Worm (Caenorhabditis elegans): Measurements from ENCODE around the gene sup-26.

ce11 chrIII:4294153-4294862 lies 14.3 kb upstream of the sup-26 start, which contains the start of the genes nth-1 and R10E4.7:
- TF ChIP-seq hlh-30 (tag; optimal IDR thresholded peaks at IDR 0.05; ENCODE audit: insufficient read depth) = no peak
- TF ChIP-seq ceh-24 (tag; optimal IDR thresholded peaks at IDR 0.05) = no peak
- TF ChIP-seq K02D7.2 (tag; optimal IDR thresholded peaks at IDR 0.05) = no peak
- no peak for TF ChIP-seq hlh-13 (GFP tag; optimal IDR thresholded peaks at IDR 0.05)
- no peak for TF ChIP-seq ahr-1 (tag; optimal IDR thresholded peaks at IDR 0.05)
- no peak for TF ChIP-seq pqm-1 (tag; optimal IDR thresholded peaks at IDR 0.05)
- TF ChIP-seq fkh-10 (GFP tag; optimal IDR thresholded peaks at IDR 0.05) = no peak
- no peak for TF ChIP-seq nhr-11 (tag; optimal IDR thresholded peaks at IDR 0.05)

Data from whole organism, late embryonic.